Worm (Caenorhabditis elegans): ENCODE results near the gene daz-1.

The daz-1 gene

DNA sequence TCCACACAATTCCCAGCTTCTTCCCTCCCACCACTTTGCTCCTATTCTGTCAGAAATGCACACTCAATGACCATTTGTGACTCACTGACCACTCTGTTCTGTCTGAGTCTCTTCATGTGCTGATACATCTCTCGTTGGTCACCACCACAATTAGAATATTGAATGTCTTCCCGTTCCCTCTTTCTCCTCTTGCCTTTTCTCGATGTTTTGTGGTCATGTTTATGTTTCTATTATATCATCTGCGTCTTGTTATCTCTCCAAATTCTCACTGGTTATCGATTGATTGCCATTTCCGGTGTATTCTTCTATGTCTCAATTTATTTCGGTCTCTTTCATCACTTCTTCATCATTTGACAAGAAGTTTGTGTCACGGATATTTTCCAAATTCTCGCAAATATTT lies 4.8 kb downstream of the daz-1 start (continued):
- TF ChIP-seq ceh-19 (GFP tag; optimal IDR thresholded peaks at IDR 0.05) (no peak), ets-4 (tag; optimal IDR thresholded peaks at IDR 0.05) (no peak), sdc-2 (tag; optimal IDR thresholded peaks at IDR 0.05) (no peak), pag-3 (tag; optimal IDR thresholded peaks at IDR 0.05; ENCODE audit: borderline replicate concordance) (no peak), tbx-7 (tag; optimal IDR thresholded peaks at IDR 0.05) (no peak), sox-2 (GFP tag; IDR thresholded peaks at IDR 0.05) (no peak), fax-1 (tag; optimal IDR thresholded peaks at IDR 0.05) (no peak), K02D7.2 (tag; optimal IDR thresholded peaks at IDR 0.05) (no peak), ceh-14 (tag; optimal IDR thresholded peaks at IDR 0.05) (no peak), dve-1 (tag; optimal IDR thresholded peaks at IDR 0.05) (no peak), fkh-6 (tag; optimal IDR thresholded peaks at IDR 0.05) (no peak), npax-4 (tag; optimal IDR thresholded peaks at IDR 0.05) (no peak)

DNA sequence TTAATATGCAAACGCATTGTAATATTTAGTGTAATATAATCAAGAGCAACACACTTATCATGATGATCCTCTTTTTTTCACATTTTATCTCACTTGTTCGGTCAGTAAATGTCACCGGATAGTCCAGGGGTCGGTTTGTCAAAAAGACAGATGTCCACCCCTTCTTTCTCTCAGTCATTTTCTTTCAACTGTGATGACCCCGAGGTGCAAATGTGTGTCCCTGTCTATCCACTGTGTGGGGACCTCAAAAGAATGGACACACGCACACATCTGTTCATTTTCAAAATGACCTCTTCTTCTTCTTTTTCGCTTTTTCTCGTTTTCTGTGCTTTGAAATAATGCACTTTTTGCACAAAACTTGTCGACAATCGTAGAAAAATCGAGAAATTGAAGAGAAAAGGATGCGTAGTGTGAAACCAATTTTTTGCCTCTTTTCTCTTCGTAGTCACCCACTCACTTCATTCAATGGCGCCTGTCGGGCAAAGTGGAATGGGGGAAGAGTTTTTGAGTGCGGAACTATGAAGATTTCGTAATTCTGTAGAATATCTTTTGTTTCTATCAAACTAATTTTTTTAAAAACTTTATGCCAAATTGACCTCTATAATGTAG lies 7.7 kb downstream of the daz-1 start:
- no peak for TF ChIP-seq hlh-13 (GFP tag; optimal IDR thresholded peaks at IDR 0.05)
- peak; percentile 34 for TF ChIP-seq unc-55 (GFP tag; optimal IDR thresholded peaks at IDR 0.05)
- no peak for TF ChIP-seq che-1 (tag; optimal IDR thresholded peaks at IDR 0.05)

DNA sequence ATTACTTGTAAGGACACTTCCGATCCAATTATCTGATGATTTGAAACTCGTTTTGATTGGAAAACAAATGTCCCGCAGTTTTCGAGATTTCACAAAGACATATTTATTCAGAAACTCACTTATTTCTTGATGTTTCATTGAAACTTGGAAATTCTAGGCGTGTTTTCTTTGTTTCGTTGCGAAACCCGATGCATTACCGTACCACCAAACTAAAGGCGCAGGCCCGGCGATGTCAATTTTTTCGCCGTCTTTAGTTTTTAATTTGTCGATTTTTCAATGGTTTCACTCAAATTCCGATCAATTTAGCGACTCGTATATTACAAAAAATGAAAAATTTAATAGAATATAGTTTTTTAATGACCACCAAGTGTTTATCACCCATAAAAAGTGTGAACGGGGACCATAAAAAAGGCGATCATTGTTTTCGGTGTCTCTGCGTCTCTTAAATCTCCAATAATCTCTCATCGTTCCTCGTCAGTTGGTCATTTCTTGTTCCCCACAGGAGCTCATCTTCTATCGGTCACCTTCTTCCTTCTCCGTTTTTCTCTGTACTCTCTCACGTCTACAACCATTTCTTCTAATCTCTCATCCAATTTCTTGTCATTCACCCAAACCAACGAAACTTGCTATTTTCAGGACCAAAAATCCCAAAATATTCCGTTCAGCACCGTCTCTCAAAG lies 9.8 kb downstream of the daz-1 start, which contains the start of gene clr-1:
TSS of gene clr-1 (plus strand) at position 630 of the 680 bp plus-strand sequence.
- TF ChIP-seq dve-1 (tag; optimal IDR thresholded peaks at IDR 0.05) (no peak), unc-55 (GFP tag; optimal IDR thresholded peaks at IDR 0.05) (peak; percentile 48), ttx-3 (tag; optimal IDR thresholded peaks at IDR 0.05) (no peak)

DNA sequence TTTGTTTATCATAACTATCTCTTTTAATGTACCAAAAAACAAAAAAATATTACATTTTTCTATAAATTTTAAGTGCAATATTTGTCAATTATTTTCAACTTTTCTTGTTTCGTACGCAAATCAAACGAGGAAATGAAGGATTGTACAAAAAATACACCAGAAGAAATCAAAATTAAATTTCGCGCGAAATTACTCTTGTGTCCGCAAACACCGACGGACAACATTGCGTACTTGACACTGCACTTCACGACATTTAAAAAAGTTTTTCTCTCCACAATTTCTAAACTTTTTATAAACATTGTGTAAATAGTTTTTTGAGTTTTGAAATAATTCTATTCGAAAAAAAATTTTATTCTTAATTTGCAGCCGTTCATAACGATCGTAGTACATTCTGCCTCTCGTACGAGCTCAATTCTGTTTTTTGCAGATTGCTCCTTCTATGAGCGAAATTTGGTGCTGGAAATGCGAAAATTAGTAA lies 17.9 kb downstream of the daz-1 start, which contains the start of gene mrps-16:
TSS of gene mrps-16 (plus strand) at position 428 of the 478 bp plus-strand sequence.
- TF ChIP-seq unc-42 (tag; optimal IDR thresholded peaks at IDR 0.05) = peak; percentile 53
- no peak for TF ChIP-seq nfya-1 (tag; optimal IDR thresholded peaks at IDR 0.05)
- TF ChIP-seq ama-1 (optimal IDR thresholded peaks at IDR 0.05) = no peak
- TF ChIP-seq unc-86 (tag; optimal IDR thresholded peaks at IDR 0.05) = peak; percentile 1
- TF ChIP-seq ceh-31 (tag; optimal IDR thresholded peaks at IDR 0.05) = no peak

DNA sequence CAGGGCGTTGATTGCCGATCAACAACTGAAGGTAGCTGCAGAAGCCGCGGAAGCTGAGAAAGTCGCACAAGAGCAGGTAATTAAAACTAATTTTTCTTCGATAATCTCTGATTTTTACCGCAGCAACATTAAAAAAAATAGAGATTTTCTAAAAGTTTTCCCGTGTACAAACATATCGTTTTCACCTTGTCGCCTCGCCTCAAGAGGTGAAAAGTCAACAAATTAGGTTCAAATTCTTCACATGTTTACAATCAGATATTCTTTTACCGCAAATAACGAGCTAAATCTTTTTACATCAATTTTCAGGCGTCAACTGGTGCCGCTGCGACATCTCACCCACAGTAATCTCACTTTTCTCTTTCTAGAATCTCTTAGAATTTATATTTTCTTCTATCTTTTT lies 18.8 kb downstream of the daz-1 start, which contains the start of gene ilcr-2:
TSS of gene ilcr-2 (plus strand) at position 301 of the 400 bp plus-strand sequence.
- TF ChIP-seq tbx-7 (tag; optimal IDR thresholded peaks at IDR 0.05) = no peak
- TF ChIP-seq ceh-2 (tag; optimal IDR thresholded peaks at IDR 0.05) = no peak
- no peak for TF ChIP-seq unc-86 (tag; optimal IDR thresholded peaks at IDR 0.05)
- no peak for TF ChIP-seq eyg-1 (tag; optimal IDR thresholded peaks at IDR 0.05)
- TF ChIP-seq zip-5 (tag; optimal IDR thresholded peaks at IDR 0.05) = no peak
- TF ChIP-seq nfya-1 (tag; optimal IDR thresholded peaks at IDR 0.05) = no peak
- TF ChIP-seq ceh-24 (tag; optimal IDR thresholded peaks at IDR 0.05) = no peak
- no peak for TF ChIP-seq lin-11 (tag; optimal IDR thresholded peaks at IDR 0.05)
- TF ChIP-seq hlh-30 (tag; optimal IDR thresholded peaks at IDR 0.05; ENCODE audit: insufficient read depth) = no peak
- TF ChIP-seq pat-9 (tag; optimal IDR thresholded peaks at IDR 0.05) = no peak
- TF ChIP-seq unc-55 (GFP tag; optimal IDR thresholded peaks at IDR 0.05) = no peak
- TF ChIP-seq ceh-19 (GFP tag; optimal IDR thresholded peaks at IDR 0.05) = no peak
- TF ChIP-seq ama-1 (optimal IDR thresholded peaks at IDR 0.05) = no peak
- no peak for TF ChIP-seq ahr-1 (tag; optimal IDR thresholded peaks at IDR 0.05)
- TF ChIP-seq T23F11.4 (GFP tag; optimal IDR thresholded peaks at IDR 0.05) = no peak
- no peak for TF ChIP-seq ceh-48 (tag; optimal IDR thresholded peaks at IDR 0.05)
